Fruit fly (Drosophila melanogaster) S2 (cell line): Measurements from ENCODE around the gene CG14647.

Experiments used
- CG8478 ChIP-seq: fragments of >200 bp; optimal IDR thresholded peaks from 2 replicates; lab custom pipeline; 2018
- CTCF ChIP-seq, 2 experiments: fragments of >200 bp; optimal IDR thresholded peaks; 2 replicates each; lab custom pipeline; 2018

dm6 chr3R:4390133-4390532 lies 10.2 kb upstream of the CG14647 start, which contains the start of gene CG14646:
- TF ChIP-seq CG8478 (no peak), CTCF (optimal IDR thresholded peaks at IDR 0.05; lab: Kevin White, UChicago) (no peak)
